Fruit fly (Drosophila melanogaster) ovary, adult (tissue): Measurements from ENCODE around the gene CG13893.

Experiments
- CG17801 ChIP-seq: fragments of 200-800 bp; optimal IDR thresholded peaks from 2 replicates; lab custom pipeline; 2019; ENCODE audit warnings: missing biosample characterization, mild to moderate bottlenecking, missing genetic modification characterization, moderate library complexity; ENCODE audit not compliant: partially characterized antibody

Gene CG13893

DNA sequence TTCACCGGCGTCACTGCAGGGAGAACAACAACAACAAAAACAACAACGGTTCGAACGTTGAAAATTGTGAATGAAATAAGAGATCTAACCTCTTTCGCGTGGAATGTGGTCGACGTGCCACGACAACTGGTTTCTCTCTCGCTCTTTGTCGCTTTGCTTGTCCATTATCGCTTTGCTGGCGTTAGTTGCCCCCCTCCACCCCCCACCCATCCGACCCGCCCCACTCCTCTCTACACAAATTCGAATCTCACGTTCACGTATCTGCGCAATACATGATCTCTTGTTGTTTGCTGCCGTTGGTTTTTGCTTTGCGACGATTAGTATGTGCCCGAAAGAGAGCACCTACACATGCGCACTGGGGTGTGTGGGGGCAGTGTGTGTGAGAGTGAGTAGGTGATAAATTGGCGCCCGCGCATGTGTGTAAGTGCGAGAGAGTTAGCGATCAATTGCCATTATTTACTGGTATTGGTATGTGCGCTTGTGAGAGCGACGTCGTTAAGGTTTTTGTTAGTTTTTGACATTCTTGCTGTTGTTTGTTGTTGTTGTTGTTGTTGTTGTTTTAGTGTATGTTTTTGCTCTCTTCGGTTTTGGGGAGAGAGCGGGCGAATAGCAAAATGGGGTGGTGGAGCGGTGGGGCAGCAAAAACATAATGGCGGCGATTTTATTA is 12.8 kb upstream of the CG13893 start:
- TF ChIP-seq CG17801 (GFP tag; lab: Kevin White, UChicago), result peak; percentile 12

DNA sequence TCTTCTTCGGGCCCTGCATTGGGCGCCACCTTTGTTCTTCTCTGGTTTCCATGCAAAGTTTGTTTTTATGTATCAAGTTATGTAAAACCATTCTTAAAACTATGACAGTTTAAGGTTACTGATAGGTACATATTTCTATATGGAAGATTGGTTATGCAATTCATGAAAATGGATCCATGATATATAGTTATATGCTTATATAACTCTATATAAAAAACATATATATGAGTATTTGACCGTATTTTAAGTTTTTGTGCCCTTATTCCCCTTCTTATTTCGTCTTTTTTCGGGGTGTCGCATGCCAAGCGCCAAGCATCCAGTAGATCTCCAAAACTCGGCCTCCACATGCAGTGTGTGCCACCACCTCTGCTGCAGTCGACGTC is 12.3 kb upstream of the CG13893 start:
- no peak for TF ChIP-seq CG17801 (GFP tag; lab: Kevin White, UChicago)

DNA sequence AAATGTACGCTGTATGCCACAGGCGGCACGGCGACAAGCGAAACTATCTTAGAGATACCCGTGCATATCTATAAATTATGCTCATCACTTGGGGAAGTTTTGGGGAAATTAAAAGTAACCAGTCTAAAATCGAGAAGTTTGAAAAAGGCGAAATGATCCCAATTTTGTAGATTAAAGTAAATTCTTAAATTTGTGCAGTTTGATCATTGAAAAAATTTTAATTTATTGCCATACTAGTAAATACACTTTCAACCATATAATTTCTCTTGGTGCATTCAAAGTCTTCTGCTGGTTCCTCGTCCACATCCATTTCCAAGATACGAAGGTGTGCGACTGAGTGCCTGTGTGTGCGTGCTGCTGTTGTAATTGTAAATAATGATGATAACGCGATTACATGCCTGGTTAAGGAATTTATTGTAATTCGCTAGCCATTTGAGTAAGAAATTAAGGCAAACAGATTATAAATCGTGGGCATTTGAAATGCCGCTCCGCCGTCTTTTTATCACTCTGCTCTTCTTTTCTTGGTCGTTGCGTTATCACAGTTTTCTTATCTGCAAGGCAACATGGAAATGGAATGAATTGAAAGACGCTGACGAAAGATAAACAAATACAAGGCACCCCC is 11.7 kb upstream of the CG13893 start:
- no peak for TF ChIP-seq CG17801 (GFP tag; lab: Kevin White, UChicago)

DNA sequence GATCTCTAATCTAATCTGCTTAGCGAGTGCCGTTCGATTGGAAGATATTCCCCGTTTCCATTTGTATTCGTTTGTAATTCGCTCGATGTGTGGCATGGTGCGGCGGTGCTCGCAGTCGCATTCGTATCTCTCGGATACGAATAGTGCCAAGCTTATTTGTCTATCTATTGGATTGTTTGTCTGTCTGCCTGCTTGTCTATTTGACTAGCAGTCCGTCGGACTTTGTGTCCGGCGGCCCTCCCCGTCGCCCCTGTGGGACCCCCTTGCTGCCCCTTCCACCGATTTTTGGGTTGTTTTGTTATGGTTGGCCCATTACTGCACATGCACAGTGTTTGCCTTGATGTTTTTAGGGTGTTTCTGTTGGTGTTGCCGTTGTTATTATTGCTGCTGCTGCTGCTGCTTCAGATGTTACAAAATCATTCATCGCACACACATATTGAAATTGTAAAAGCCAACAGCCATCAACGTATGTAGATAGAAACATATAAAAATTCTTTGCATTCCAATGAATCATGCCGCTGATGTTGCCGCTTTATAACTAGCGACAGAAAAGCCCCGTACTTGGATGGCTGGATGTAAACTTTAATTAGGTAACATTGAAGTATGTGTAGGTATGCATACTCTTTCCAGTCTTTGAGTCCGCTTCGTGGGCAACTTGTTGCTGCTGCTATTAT is 11.1 kb upstream of the CG13893 start:
- TF ChIP-seq CG17801 (GFP tag; lab: Kevin White, UChicago), result no peak

DNA sequence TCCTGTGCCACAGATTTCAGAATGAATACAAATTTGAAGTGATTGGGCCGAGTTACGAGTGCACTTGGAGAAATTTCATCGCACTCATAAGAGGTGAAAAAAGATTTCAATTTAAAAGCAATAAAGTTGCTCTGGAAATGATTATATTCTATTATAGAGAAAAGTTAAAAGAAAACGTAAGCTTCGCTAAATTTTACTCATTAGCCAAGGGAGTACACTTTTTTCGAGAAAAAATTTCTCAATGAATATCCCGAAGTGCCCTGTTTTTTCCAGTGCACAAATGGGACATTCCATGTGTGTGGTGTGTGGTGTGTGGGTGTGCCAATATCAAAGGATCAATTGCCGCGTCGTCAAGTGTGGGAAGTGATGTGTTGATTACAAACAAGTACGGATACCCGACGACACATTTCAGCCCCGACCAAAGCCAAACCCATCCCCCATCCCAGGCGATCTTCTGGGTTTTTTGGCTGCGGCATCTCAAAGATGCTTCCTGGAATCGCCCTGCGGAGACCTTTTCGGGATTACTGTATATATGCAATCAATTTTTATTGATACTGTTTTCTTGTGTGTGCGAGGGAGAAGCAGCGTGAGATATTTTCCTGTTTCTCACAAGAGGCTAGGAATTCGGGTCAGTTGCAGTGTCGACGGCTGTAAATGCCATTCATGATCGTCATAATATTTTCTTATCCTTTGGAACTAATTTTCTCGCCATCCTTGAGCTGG is 9.9 kb upstream of the CG13893 start:
- no peak for TF ChIP-seq CG17801 (GFP tag; lab: Kevin White, UChicago)

DNA sequence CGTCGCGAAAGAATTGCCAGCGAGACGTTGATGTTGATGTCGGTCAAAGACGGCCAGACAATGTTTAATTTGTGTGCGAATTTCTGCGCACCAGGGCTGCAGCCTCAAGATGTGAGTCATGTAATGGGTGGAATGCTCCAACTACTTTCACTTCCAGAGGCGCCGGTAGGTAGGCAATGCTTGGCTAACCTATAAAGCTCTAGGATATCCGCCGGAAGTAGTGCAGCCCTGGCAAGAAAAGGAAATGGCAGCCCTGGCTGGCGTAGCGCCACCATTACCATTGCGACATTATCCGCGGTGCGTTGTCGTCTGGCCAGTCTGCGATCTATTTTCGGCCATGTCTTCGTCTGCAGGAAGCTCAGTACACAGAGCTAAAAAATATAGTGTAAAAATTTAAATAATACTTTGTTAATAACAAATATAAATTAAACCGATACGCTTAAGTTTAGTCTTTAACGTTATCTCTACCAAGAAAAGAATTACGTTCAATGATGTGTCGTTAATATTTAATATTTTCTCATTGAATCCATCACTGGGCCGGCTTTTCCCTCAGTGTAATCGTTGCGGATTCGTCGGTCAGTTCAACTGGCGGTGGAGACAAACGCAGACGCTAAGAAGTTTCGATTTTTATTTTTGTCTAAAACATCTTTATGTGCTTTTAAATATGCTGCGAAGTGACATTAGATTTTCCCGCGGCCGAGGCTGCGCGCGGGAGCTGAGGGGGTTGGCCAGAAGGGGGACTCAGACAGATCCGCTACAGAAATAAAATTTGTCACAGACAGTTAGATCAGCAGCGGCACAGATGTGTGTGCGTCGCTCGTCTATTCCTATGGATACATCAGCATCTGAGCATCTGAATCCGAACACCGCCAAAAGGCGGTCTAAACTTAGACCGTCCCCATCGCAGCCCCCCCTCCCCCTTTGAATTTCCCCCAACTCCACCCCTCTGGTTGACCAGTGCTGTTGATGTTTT is 8.1 kb upstream of the CG13893 start:
- TF ChIP-seq CG17801 (GFP tag; lab: Kevin White, UChicago), result no peak

DNA sequence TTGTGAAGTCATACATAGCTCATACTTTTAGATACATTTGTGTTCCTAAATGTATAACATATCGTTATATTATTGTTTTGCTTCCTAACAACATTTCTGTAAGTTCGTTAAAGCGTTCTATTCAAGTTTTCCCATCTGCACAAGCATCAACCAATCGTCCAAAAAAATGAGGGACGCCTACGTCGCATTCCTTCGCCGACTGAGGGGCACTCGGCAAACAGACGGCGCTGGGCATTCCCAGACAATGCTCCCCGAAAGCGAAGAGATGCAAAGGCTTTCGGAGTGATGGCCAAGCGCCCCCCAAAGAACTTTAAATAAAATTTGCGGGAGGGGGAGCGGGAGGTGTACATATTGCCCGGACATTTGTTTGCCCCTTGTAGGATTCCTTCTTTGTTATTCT is 7.0 kb upstream of the CG13893 start:
- no peak for TF ChIP-seq CG17801 (GFP tag; lab: Kevin White, UChicago)

DNA sequence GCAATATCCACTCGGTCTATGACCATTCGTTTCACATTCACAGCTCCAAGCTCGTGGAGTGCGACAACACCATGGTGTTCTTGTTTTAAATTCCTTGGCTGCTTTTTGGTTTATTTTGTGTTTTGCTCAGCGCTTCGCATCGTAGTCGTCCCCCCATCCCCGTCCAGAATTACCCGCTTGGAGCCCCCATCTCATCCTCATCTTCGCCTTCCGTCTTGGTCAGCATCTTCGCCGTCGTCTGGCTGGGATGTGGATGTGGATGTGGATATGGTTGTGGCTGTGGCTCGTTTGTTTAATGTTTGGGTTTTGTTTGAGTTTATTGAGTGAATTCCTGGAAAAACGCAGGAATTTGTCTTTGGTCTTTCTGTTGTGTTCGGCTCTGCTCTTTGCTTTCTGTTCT is 5.4 kb upstream of the CG13893 start:
- TF ChIP-seq CG17801 (GFP tag; lab: Kevin White, UChicago), result no peak

DNA sequence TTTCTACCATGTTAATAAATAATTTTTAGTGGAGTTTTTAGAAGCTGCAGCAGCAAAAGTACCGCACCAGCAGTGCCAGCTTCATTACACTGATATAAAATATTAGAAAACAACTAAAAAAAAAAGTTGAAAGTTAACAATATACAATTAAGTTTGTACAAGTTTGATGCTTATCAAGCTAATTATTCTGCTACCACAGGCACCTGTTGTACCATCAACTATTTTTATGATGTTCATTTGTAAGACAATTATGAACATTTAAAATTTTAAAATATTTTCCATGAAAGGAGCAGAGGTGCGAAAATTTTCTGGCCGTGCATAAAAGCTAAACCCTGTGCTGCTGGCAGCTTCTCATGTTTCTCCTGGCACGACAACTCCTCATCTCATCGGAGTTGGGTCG is 4.6 kb upstream of the CG13893 start:
- no peak for TF ChIP-seq CG17801 (GFP tag; lab: Kevin White, UChicago)

DNA sequence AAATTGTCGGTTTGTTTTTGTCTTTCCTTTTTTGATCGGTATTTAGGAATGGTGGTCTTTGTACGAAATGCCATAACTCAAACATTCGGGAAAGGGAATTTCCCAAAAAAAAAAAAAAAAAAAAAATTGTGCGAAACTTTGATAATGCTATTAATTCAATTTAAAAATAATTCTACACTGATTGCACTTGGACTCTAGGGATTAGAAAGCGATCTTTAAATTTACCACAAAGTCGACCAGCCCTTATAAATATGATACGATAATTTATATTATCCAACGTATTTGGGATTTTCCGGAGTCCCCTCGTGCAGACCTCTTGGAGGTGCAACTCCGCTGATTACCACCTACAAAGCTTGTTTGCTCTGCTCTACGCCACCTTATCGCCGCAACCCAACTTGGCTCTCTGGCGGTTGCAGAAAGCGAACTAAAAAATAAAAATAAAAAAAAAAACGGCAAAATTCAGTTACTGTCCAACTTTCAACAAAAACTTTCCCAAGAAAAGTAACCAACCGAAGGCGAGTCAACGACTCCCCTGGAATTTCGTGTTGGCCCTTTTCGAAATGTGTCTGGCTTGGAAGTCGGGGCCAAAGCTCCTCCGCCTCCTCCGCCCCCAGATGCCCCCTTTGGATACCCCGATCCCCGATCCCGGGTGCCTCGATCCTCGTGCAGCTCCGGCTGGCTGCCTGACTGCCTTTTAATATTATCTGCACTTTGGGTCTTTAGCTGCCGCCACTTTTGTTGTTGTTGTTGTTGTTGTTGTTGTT is 3.9 kb upstream of the CG13893 start:
- no peak for TF ChIP-seq CG17801 (GFP tag; lab: Kevin White, UChicago)

DNA sequence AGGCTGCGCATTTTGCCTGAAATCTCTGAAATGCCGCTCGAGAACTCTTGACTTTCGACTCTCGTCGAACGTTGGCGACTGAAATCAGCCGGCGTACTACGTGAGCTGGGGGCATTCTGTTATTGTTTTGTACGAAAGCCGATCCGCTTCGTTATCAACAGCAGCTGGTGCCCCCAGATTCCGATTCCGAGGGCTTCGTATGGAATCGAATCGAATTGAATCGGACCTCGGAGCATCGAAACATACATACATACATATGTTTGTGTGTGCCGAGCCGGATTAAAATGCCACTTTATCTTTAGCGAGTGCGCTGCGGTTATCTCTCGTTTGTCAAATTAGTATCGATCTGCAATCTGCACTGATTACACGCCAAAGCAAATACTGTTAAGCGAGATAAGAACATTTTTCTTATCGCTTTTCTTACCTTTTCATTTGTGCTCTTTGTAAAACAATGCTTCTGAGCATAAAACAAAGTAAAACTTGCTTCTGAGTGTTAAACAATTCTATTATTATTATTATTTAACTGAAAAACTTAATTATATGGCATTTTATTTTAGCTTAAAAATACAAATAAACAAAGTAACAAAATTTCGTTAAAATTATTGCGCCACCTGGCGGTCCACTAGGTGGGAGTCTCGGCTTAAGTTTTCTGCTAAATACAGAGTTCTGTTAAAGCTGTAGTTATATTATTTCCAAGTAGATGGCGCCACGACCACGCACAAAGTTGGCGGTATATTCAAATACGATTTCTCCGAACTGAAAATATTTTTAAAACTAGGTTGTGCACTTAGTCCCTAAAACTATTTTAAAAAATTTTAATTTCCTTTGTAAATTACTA is 2.9 kb upstream of the CG13893 start, which contains the start of gene Reg-2:
Reg-2 (minus strand) TSS at position 80 of the 838 bp plus-strand sequence.
- no peak for TF ChIP-seq CG17801 (GFP tag; lab: Kevin White, UChicago)

DNA sequence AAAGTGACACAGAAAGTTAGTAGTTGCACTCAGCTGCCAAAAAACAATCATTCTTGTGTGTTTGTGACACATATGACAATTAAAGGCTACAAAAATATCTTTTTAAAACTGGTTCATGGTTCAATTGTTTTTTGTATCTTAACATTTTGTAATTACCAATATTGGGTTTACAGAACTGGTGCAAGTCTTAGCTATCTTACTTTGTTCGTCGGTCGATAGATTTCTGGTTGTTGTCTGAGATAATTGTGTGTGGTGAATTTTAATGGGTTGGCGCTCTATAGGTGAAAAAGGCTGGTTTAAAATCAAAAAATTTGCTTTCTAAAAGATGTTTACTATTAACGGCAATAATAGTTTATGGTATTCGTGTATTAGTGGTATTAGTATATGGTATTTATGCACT is 893 bp upstream of the CG13893 start:
- no peak for TF ChIP-seq CG17801 (GFP tag; lab: Kevin White, UChicago)

DNA sequence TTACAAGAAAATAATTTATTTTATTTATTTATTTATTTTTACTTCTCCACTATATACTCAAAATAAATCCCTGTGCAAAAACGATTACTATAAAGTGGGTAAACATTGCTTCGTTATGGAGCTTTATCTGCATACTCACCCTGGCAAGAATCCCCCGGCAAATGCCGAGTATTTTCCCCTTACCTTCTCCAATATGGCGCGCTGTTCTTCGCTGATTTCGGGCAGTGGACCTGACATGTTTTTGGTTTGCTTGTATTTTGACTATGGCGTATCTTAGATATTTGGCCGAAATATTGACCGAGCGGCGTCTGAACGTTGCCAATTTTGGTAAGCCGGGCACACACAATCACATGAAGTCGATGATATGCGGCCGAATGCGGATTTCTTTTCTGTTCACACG is 620 bp downstream of the CG13893 start:
- no peak for TF ChIP-seq CG17801 (GFP tag; lab: Kevin White, UChicago)
